Worm (Caenorhabditis elegans): ENCODE data around the gene F35D11.3.

DNA sequence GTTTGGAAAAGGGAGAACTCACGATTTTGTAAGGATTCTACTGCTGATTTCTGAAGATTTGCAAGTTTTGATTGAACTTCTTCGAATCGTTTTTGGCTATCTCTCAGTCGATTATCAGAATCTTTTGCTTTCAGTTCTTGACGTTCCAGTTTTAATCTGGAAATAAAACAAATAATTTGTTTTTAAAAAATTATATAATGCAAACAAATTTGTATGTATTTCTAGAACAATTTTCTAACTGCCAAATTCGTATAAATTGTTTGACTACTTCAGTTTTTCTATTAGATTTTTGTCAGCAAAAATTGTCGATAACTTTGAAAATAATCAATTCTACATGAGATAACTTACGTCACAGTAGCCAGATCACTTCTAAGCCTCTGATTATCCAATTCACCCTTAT is 23.3 kb downstream of the F35D11.3 start:
- TF ChIP-seq zip-5 (tag; optimal IDR thresholded peaks at IDR 0.05) (no peak), pros-1 (tag; optimal IDR thresholded peaks at IDR 0.05) (no peak), odd-2 (tag; optimal IDR thresholded peaks at IDR 0.05) (no peak), C08G9.2 (tag; optimal IDR thresholded peaks at IDR 0.05) (no peak), ceh-19 (GFP tag; optimal IDR thresholded peaks at IDR 0.05) (no peak), hlh-13 (GFP tag; optimal IDR thresholded peaks at IDR 0.05) (no peak), ceh-45 (GFP tag; IDR thresholded peaks at IDR 0.05) (no peak), tbx-2 (tag; optimal IDR thresholded peaks at IDR 0.05) (no peak), hlh-6 (tag; optimal IDR thresholded peaks at IDR 0.05) (no peak), pqm-1 (tag; optimal IDR thresholded peaks at IDR 0.05) (no peak), pha-4 (tag; optimal IDR thresholded peaks at IDR 0.05) (no peak), nhr-11 (tag; optimal IDR thresholded peaks at IDR 0.05) (no peak), ets-4 (tag; optimal IDR thresholded peaks at IDR 0.05) (no peak)

Data from whole organism, late embryonic.